Fruit fly (Drosophila melanogaster): ENCODE measurements around the gene Vha26.

Gene Vha26

dm6 chr3R:5606477-5606876 lies 14.9 kb downstream of the Vha26 start, which contains the start of gene asl (continued):
- peak; percentile 57 for TF ChIP-seq Ssrp (tag; optimal IDR thresholded peaks at IDR 0.05)
- TF ChIP-seq ind (GFP tag; optimal IDR thresholded peaks at IDR 0.05): no peak
- TF ChIP-seq CG3281 (GFP tag; optimal IDR thresholded peaks at IDR 0.05): peak; percentile 61
- TF ChIP-seq Oaz (GFP tag; IDR thresholded peaks at IDR 0.05): peak; percentile 49
- no peak for TF ChIP-seq ash1 (GFP tag; optimal IDR thresholded peaks at IDR 0.05)
- TF ChIP-seq CG31388 (GFP tag; optimal IDR thresholded peaks at IDR 0.05): no peak
- TF ChIP-seq fru (optimal IDR thresholded peaks at IDR 0.05): no peak
- TF ChIP-seq Hmx (GFP tag; optimal IDR thresholded peaks at IDR 0.05): no peak
- peak; percentile 34; the same call in 1 of the 2 replicates for TF ChIP-seq Drgx (GFP tag; IDR thresholded peaks at IDR 0.05)
- peak; percentile 21; the same call in 1 of the 3 replicates for TF ChIP-seq knrl (GFP tag; IDR thresholded peaks at IDR 0.05; ENCODE audit: partially characterized antibody)
- TF ChIP-seq CG9437 (GFP tag; optimal IDR thresholded peaks at IDR 0.05): peak; percentile 46
- no peak for TF ChIP-seq tll (GFP tag; optimal IDR thresholded peaks at IDR 0.05)
- TF ChIP-seq CG3847 (GFP tag; IDR thresholded peaks at IDR 0.05): peak; percentile 55
- TF ChIP-seq CG4617 (GFP tag; optimal IDR thresholded peaks at IDR 0.05; ENCODE audit: borderline replicate concordance): peak; percentile 70
- peak; percentile 60 for TF ChIP-seq D19A (tag; optimal IDR thresholded peaks at IDR 0.05)
- TF ChIP-seq fd3F (GFP tag; optimal IDR thresholded peaks at IDR 0.05): peak; percentile 25
- no peak for TF ChIP-seq wor (GFP tag; IDR thresholded peaks at IDR 0.05)
- peak; percentile 77 for TF ChIP-seq CG9817 (tag; optimal IDR thresholded peaks at IDR 0.05)
- TF ChIP-seq Dll (GFP tag; IDR thresholded peaks at IDR 0.05; ENCODE audit: partially characterized antibody): no peak
- peak; percentile 27 for TF ChIP-seq CG4820 (GFP tag; optimal IDR thresholded peaks at IDR 0.05)
- peak; percentile 16 for TF ChIP-seq vfl (GFP tag; optimal IDR thresholded peaks at IDR 0.05)
- peak; percentile 64 for TF ChIP-seq Hr3 (GFP tag; optimal IDR thresholded peaks at IDR 0.05)
- TF ChIP-seq CG34422 (GFP tag; IDR thresholded peaks at IDR 0.05): peak; percentile 64; the same call in 1 of the 3 replicates
- TF ChIP-seq abd-A (tag; optimal IDR thresholded peaks at IDR 0.05): no peak
- TF ChIP-seq CG43689 (GFP tag; IDR thresholded peaks at IDR 0.05): no peak
- no peak for TF ChIP-seq CG10274 (GFP tag; optimal IDR thresholded peaks at IDR 0.05)
- peak; percentile 41 for TF ChIP-seq lbe (GFP tag; optimal IDR thresholded peaks at IDR 0.05)
- TF ChIP-seq HHEX (GFP tag; optimal IDR thresholded peaks at IDR 0.05): no peak
- TF ChIP-seq rib (GFP tag; IDR thresholded peaks at IDR 0.05): peak; percentile 19; the same call in 1 of the 2 replicates
- TF ChIP-seq Aef1 (GFP tag; IDR thresholded peaks at IDR 0.05): no peak; the same call in 2 of the 3 replicates
- TF ChIP-seq crc (GFP tag; optimal IDR thresholded peaks at IDR 0.05): peak; percentile 49
- TF ChIP-seq eve (GFP tag; optimal IDR thresholded peaks at IDR 0.05): no peak
- TF ChIP-seq CG7839 (tag; optimal IDR thresholded peaks at IDR 0.05): no peak
- TF ChIP-seq hth (optimal IDR thresholded peaks at IDR 0.05): no peak
- peak; percentile 49; the same call in 1 of the 2 replicates for TF ChIP-seq CG7372 (GFP tag; IDR thresholded peaks at IDR 0.05)
- TF ChIP-seq scrt (GFP tag; optimal IDR thresholded peaks at IDR 0.05): no peak
- TF ChIP-seq CG3838 (GFP tag; optimal IDR thresholded peaks at IDR 0.05): peak; percentile 14
- TF ChIP-seq zfh1 (GFP tag; IDR thresholded peaks at IDR 0.05): peak; percentile 53; the same call in 1 of the 3 replicates
- no peak for TF ChIP-seq gt (GFP tag; IDR thresholded peaks at IDR 0.05)
- TF ChIP-seq CG12299 (tag; optimal IDR thresholded peaks at IDR 0.05): peak; percentile 50
- TF ChIP-seq pzg (GFP tag; optimal IDR thresholded peaks at IDR 0.05): peak; percentile 85
- peak; percentile 70 for TF ChIP-seq CG15601 (tag; optimal IDR thresholded peaks at IDR 0.05)
- TF ChIP-seq CoRest (tag; optimal IDR thresholded peaks at IDR 0.05): peak; percentile 81
- TF ChIP-seq CTCF (GFP tag; optimal IDR thresholded peaks at IDR 0.05): peak; percentile 94
- TF ChIP-seq dmrt99B (tag; optimal IDR thresholded peaks at IDR 0.05): no peak
- no peak for TF ChIP-seq gsb-n (tag; optimal IDR thresholded peaks at IDR 0.05)
- TF ChIP-seq gfzf (GFP tag; optimal IDR thresholded peaks at IDR 0.05): peak; percentile 37
- peak; percentile 68; the same call in 2 of the 3 replicates for TF ChIP-seq tgo (GFP tag; IDR thresholded peaks at IDR 0.05)
- no peak for TF ChIP-seq CG11398 (GFP tag; optimal IDR thresholded peaks at IDR 0.05)
- TF ChIP-seq CG6813 (GFP tag; optimal IDR thresholded peaks at IDR 0.05): no peak
- no peak for TF ChIP-seq CG11504 (tag; optimal IDR thresholded peaks at IDR 0.05)
- TF ChIP-seq CG11696 (GFP tag; IDR thresholded peaks at IDR 0.05): 0 out of 2 replicates have a peak, but pooled peaks have one; percentile 26

Data from whole organism, embryonic.